Worm (Caenorhabditis elegans) whole organism, late embryonic: ENCODE measurements around the gene C17G10.6.

Experiments used
- ama-1 ChIP-seq: fragments of 150-350 bp; optimal IDR thresholded peaks from 2 replicates; lab custom pipeline; 2014
- dve-1 ChIP-seq: sonication (generic microtip); optimal IDR thresholded peaks from 2 replicates; lab custom pipeline; 2017; ENCODE audit warnings: antibody characterized with exemption, mild to moderate bottlenecking, missing genetic modification characterization, missing compliant biosample characterization
- elt-4 ChIP-seq: sonication (generic microtip); optimal IDR thresholded peaks from 2 replicates; lab custom pipeline; 2016; ENCODE audit warnings: missing genetic modification characterization, missing compliant biosample characterization
- nfya-1 ChIP-seq: sonication (generic microtip); optimal IDR thresholded peaks from 2 replicates; lab custom pipeline; 2017; ENCODE audit warnings: missing genetic modification characterization, mild to moderate bottlenecking, missing compliant biosample characterization, antibody characterized with exemption, moderate library complexity
- pax-1 ChIP-seq: fragments of 150-350 bp; optimal IDR thresholded peaks from 2 replicates; lab custom pipeline; 2014; ENCODE audit warnings: missing biosample characterization, missing genetic modification characterization
- ref-2 ChIP-seq: sonication (generic microtip); optimal IDR thresholded peaks from 2 replicates; lab custom pipeline; 2016; ENCODE audit warnings: missing genetic modification characterization, missing compliant biosample characterization
- sdc-2 ChIP-seq: sonication (generic microtip); optimal IDR thresholded peaks from 2 replicates; lab custom pipeline; 2016; ENCODE audit warnings: missing genotype, missing genetic modification characterization, missing compliant biosample characterization
- tbx-2 ChIP-seq: sonication (generic microtip); optimal IDR thresholded peaks from 2 replicates; lab custom pipeline; 2016; ENCODE audit warnings: missing genetic modification characterization, missing compliant biosample characterization
- unc-3 ChIP-seq, 2 experiments: fragments of 200-800 bp in 1 of 2; sonication (Bioruptor generic) in 1 of 2; sonication (generic microtip) in 1 of 2; conservative IDR thresholded peaks in 1 of 2; optimal IDR thresholded peaks in 1 of 2; 2 replicates each; pipeline versions ENCODE4 v1.3.6 to Lab custom; 2016 to 2022; ENCODE audit warnings: missing compliant biosample characterization in 2 of 2, missing genetic modification characterization in 2 of 2, missing genetic modification reagents in 1 of 2
- ztf-16 ChIP-seq: sonication (generic microtip); optimal IDR thresholded peaks from 2 replicates; lab custom pipeline; 2017; ENCODE audit warnings: missing genetic modification characterization, missing compliant biosample characterization

- TF ChIP-seq ref-2, result no peak
- TF ChIP-seq unc-3 (GFP tag; conservative IDR thresholded peaks at IDR 0.05; lab: Robert Waterston, UW), result no peak
- TF ChIP-seq unc-3 (tag; optimal IDR thresholded peaks at IDR 0.05; lab: Kevin White, UChicago), result no peak
- TF ChIP-seq elt-4, result no peak
- TF ChIP-seq ztf-16, result no peak
- no peak for TF ChIP-seq pax-1 (tag; lab: Kevin White, UChicago)
- TF ChIP-seq tbx-2 (tag; lab: Kevin White, UChicago), result no peak
- no peak for TF ChIP-seq nfya-1 (tag; lab: Kevin White, UChicago)
- no peak for TF ChIP-seq sdc-2 (tag; lab: Kevin White, UChicago)
- TF ChIP-seq dve-1 (tag; lab: Kevin White, UChicago), result no peak
- TF ChIP-seq ama-1, result no peak
Measured at ce11 chrII:5591558-5591957, 11.5 kb downstream of the C17G10.6 start.
